Comparison of ENCODE assay signal across 5 worm cellular contexts in genomic region chrIII:1424305-1424704, ce11.
TF ChIP-seq lines count a peak whose summit lies in the region.

No protein-coding gene starts in this region.

TF ChIP-seq in whole organism, L1 larva, 84 proteins besides CTCF, POLR2A, EP300 and RAD21 (continues in another document):
- TF ChIP-seq lin-13 (GFP tag; optimal IDR thresholded peaks at IDR 0.05; lab: Kevin White, UChicago) (peak; percentile 55), hlh-4 (tag; optimal IDR thresholded peaks at IDR 0.05; lab: Kevin White, UChicago) (no peak), elt-2 (tag; optimal IDR thresholded peaks at IDR 0.05; lab: Kevin White, UChicago) (peak; percentile 32), pax-3 (tag; optimal IDR thresholded peaks at IDR 0.05; lab: Kevin White, UChicago) (no peak), alr-1 (tag; optimal IDR thresholded peaks at IDR 0.05; lab: Kevin White, UChicago; ENCODE audit: borderline replicate concordance) (no peak), mep-1 (tag; optimal IDR thresholded peaks at IDR 0.05; lab: Kevin White, UChicago) (peak; percentile 51), pag-3 (tag; optimal IDR thresholded peaks at IDR 0.05; lab: Kevin White, UChicago; ENCODE audit: borderline replicate concordance, insufficient read depth) (no peak), nhr-47 (tag; optimal IDR thresholded peaks at IDR 0.05; lab: Kevin White, UChicago) (peak; percentile 86), aly-2 (tag; optimal IDR thresholded peaks at IDR 0.05; lab: Kevin White, UChicago) (peak; percentile 19), rnt-1 (tag; optimal IDR thresholded peaks at IDR 0.05; lab: Kevin White, UChicago) (no peak), fkh-8 (tag; optimal IDR thresholded peaks at IDR 0.05; lab: Kevin White, UChicago) (peak; percentile 44), fkh-10 (GFP tag; optimal IDR thresholded peaks at IDR 0.05; lab: Kevin White, UChicago) (peak; percentile 24), skn-1 (tag; optimal IDR thresholded peaks at IDR 0.05; lab: Kevin White, UChicago) (peak; percentile 76), hlh-17 (GFP tag; optimal IDR thresholded peaks at IDR 0.05; lab: Kevin White, UChicago; ENCODE audit: borderline replicate concordance) (no peak), F16B12.6 (tag; optimal IDR thresholded peaks at IDR 0.05; lab: Kevin White, UChicago) (peak; percentile 34), blmp-1 (tag; optimal IDR thresholded peaks at IDR 0.05; lab: Kevin White, UChicago) (no peak), mab-9 (GFP tag; IDR thresholded peaks at IDR 0.05; lab: Robert Waterston, UW) (peak; percentile 57; the same call in 1 of the 2 replicates)

TF ChIP-seq in whole organism, L3 larva, 47 proteins besides CTCF, POLR2A, EP300 and RAD21 (continues in another document):
- no peak for TF ChIP-seq egl-5 (tag; optimal IDR thresholded peaks at IDR 0.05; lab: Kevin White, UChicago)
- peak; percentile 94 for TF ChIP-seq hmg-11 (tag; optimal IDR thresholded peaks at IDR 0.05; lab: Kevin White, UChicago)
- TF ChIP-seq ZK546.5 (tag; optimal IDR thresholded peaks at IDR 0.05; lab: Kevin White, UChicago): no peak
- TF ChIP-seq ztf-11 (tag; optimal IDR thresholded peaks at IDR 0.05; lab: Kevin White, UChicago): no peak
- peak; percentile 94 for TF ChIP-seq lin-15B (tag; optimal IDR thresholded peaks at IDR 0.05; lab: Kevin White, UChicago)
- TF ChIP-seq nhr-237 (tag; optimal IDR thresholded peaks at IDR 0.05; lab: Kevin White, UChicago): no peak
- no peak for TF ChIP-seq nhr-12 (tag; optimal IDR thresholded peaks at IDR 0.05; lab: Kevin White, UChicago)
- TF ChIP-seq mdl-1 (tag; optimal IDR thresholded peaks at IDR 0.05; lab: Kevin White, UChicago): no peak
- TF ChIP-seq unc-39 (tag; optimal IDR thresholded peaks at IDR 0.05; lab: Kevin White, UChicago): no peak
- TF ChIP-seq nhr-25 (tag; optimal IDR thresholded peaks at IDR 0.05; lab: Kevin White, UChicago): peak; percentile 6
- no peak for TF ChIP-seq mml-1 (tag; optimal IDR thresholded peaks at IDR 0.05; lab: Kevin White, UChicago)
- no peak for TF ChIP-seq R02D3.7 (tag; optimal IDR thresholded peaks at IDR 0.05; lab: Kevin White, UChicago)
- TF ChIP-seq tbx-2 (tag; optimal IDR thresholded peaks at IDR 0.05; lab: Kevin White, UChicago): peak; percentile 25
- TF ChIP-seq nhr-11 (tag; optimal IDR thresholded peaks at IDR 0.05; lab: Kevin White, UChicago): no peak
- TF ChIP-seq pqm-1 (tag; optimal IDR thresholded peaks at IDR 0.05; lab: Kevin White, UChicago): peak; percentile 1
- TF ChIP-seq jun-1 (tag; optimal IDR thresholded peaks at IDR 0.05; lab: Kevin White, UChicago): peak; percentile 71
- TF ChIP-seq lsy-12 (tag; optimal IDR thresholded peaks at IDR 0.05; lab: Kevin White, UChicago): peak; percentile 73
- TF ChIP-seq elt-1 (tag; optimal IDR thresholded peaks at IDR 0.05; lab: Kevin White, UChicago): no peak
- peak; percentile 78 for TF ChIP-seq nfya-1 (tag; optimal IDR thresholded peaks at IDR 0.05; lab: Kevin White, UChicago; ENCODE audit: insufficient read depth)
- no peak for TF ChIP-seq snpc-4 (tag; optimal IDR thresholded peaks at IDR 0.05; lab: Kevin White, UChicago)

TF ChIP-seq in whole organism, early embryonic, 17 proteins besides CTCF, POLR2A, EP300 and RAD21:
- TF ChIP-seq scrt-1 (GFP tag; IDR thresholded peaks at IDR 0.05; lab: Robert Waterston, UW) (peak; percentile 79), ets-7 (tag; optimal IDR thresholded peaks at IDR 0.05; lab: Kevin White, UChicago) (peak; percentile 31), sea-1 (GFP tag; conservative IDR thresholded peaks at IDR 0.05; lab: Robert Waterston, UW) (peak; percentile 70), F13C5.2 (tag; optimal IDR thresholded peaks at IDR 0.05; lab: Kevin White, UChicago) (peak; percentile 58), hmg-4 (GFP tag; optimal IDR thresholded peaks at IDR 0.05; lab: Kevin White, UChicago) (peak; percentile 17), flt-1 (GFP tag; IDR thresholded peaks at IDR 0.05; lab: Robert Waterston, UW) (peak; percentile 68), hnd-1 (tag; optimal IDR thresholded peaks at IDR 0.05; lab: Kevin White, UChicago) (peak; percentile 42), tbx-11 (GFP tag; IDR thresholded peaks at IDR 0.05; lab: Robert Waterston, UW) (peak; percentile 71), B0310.2 (tag; optimal IDR thresholded peaks at IDR 0.05; lab: Kevin White, UChicago) (peak; percentile 55), pes-1 (GFP tag; IDR thresholded peaks at IDR 0.05; lab: Robert Waterston, UW) (peak; percentile 74), aly-1 (tag; optimal IDR thresholded peaks at IDR 0.05; lab: Kevin White, UChicago) (peak; percentile 65), tra-4 (tag; optimal IDR thresholded peaks at IDR 0.05; lab: Kevin White, UChicago) (no peak), ceh-13 (GFP tag; optimal IDR thresholded peaks at IDR 0.05; lab: Kevin White, UChicago) (peak; percentile 30), tbx-37 (GFP tag; conservative IDR thresholded peaks at IDR 0.05; lab: Robert Waterston, UW) (peak; percentile 68), hmbx-1 (tag; optimal IDR thresholded peaks at IDR 0.05; lab: Kevin White, UChicago) (no peak), ama-1 (optimal IDR thresholded peaks at IDR 0.05; lab: Kevin White, UChicago) (no peak), ceh-36 (tag; optimal IDR thresholded peaks at IDR 0.05; lab: Kevin White, UChicago) (peak; percentile 51)

TF ChIP-seq in whole organism, midembryonic, 9 proteins besides CTCF, POLR2A, EP300 and RAD21:
- peak; percentile 64 for TF ChIP-seq ztf-29 (GFP tag; IDR thresholded peaks at IDR 0.05; lab: Robert Waterston, UW)
- peak; percentile 90 for TF ChIP-seq ztf-23 (GFP tag; IDR thresholded peaks at IDR 0.05; lab: Robert Waterston, UW)
- TF ChIP-seq ref-1 (GFP tag; conservative IDR thresholded peaks at IDR 0.05; lab: Robert Waterston, UW): peak; percentile 70
- peak; percentile 80 for TF ChIP-seq klf-2 (GFP tag; conservative IDR thresholded peaks at IDR 0.05; lab: Robert Waterston, UW)
- peak; percentile 72 for TF ChIP-seq T22C8.4 (GFP tag; IDR thresholded peaks at IDR 0.05; lab: Robert Waterston, UW)
- TF ChIP-seq cog-1 (tag; optimal IDR thresholded peaks at IDR 0.05; lab: Kevin White, UChicago): peak; percentile 73
- peak; percentile 87 for TF ChIP-seq tab-1 (GFP tag; IDR thresholded peaks at IDR 0.05; lab: Robert Waterston, UW)
- no peak for TF ChIP-seq med-1 (GFP tag; optimal IDR thresholded peaks at IDR 0.05; lab: Kevin White, UChicago; ENCODE audit: insufficient read depth)
- TF ChIP-seq flt-1 (GFP tag; IDR thresholded peaks at IDR 0.05; lab: Robert Waterston, UW): peak; percentile 77

TF ChIP-seq in whole organism, young adult, 124 proteins besides CTCF, POLR2A, EP300 and RAD21 (continues in another document):
- TF ChIP-seq ztf-26 (tag; optimal IDR thresholded peaks at IDR 0.05; lab: Kevin White, UChicago) (peak; percentile 67), ztf-3 (GFP tag; optimal IDR thresholded peaks at IDR 0.05; lab: Kevin White, UChicago) (no peak), F10E7.11 (tag; optimal IDR thresholded peaks at IDR 0.05; lab: Kevin White, UChicago) (peak; percentile 59), ztf-28 (GFP tag; IDR thresholded peaks at IDR 0.05; lab: Robert Waterston, UW) (0 out of 2 replicates have a peak, but pooled peaks have one; percentile 57), unc-130 (GFP tag; optimal IDR thresholded peaks at IDR 0.05; lab: Kevin White, UChicago) (no peak), ekl-4 (GFP tag; IDR thresholded peaks at IDR 0.05; lab: Robert Waterston, UW) (no peak; the same call in 1 of the 2 replicates), F23B12.7 (tag; optimal IDR thresholded peaks at IDR 0.05; lab: Kevin White, UChicago; ENCODE audit: insufficient read depth) (peak; percentile 77), rec-8 (tag; optimal IDR thresholded peaks at IDR 0.05; lab: Kevin White, UChicago) (peak in 1 of 2 experiments; percentile 35), lag-1 (GFP tag; IDR thresholded peaks at IDR 0.05; lab: Robert Waterston, UW) (no peak), die-1 (tag; optimal IDR thresholded peaks at IDR 0.05; lab: Kevin White, UChicago) (peak; percentile 74), sdz-38 (tag; optimal IDR thresholded peaks at IDR 0.05; lab: Kevin White, UChicago) (no peak), lir-1 (GFP tag; conservative IDR thresholded peaks at IDR 0.05; lab: Robert Waterston, UW) (peak; percentile 69), lsl-1 (GFP tag; optimal IDR thresholded peaks at IDR 0.05; lab: Kevin White, UChicago) (peak; percentile 34), ztf-22 (GFP tag; optimal IDR thresholded peaks at IDR 0.05; lab: Kevin White, UChicago) (no peak), akir-1 (GFP tag; optimal IDR thresholded peaks at IDR 0.05; lab: Kevin White, UChicago) (no peak), Y95B8A.8 (GFP tag; IDR thresholded peaks at IDR 0.05; lab: Robert Waterston, UW) (0 out of 2 replicates have a peak, but pooled peaks have one; percentile 33), ztf-18 (tag; optimal IDR thresholded peaks at IDR 0.05; lab: Kevin White, UChicago) (peak; percentile 62), ets-4 (GFP tag; optimal IDR thresholded peaks at IDR 0.05; lab: Kevin White, UChicago) (no peak), ama-1 (optimal IDR thresholded peaks at IDR 0.05; lab: Kevin White, UChicago) (no peak), ama-1 (GFP tag; optimal IDR thresholded peaks at IDR 0.05; lab: Kevin White, UChicago) (peak in 1 of 2 experiments; percentile 90), tbp1 (GFP tag; optimal IDR thresholded peaks at IDR 0.05; lab: Kevin White, UChicago) (peak; percentile 99), attf-6 (GFP tag; IDR thresholded peaks at IDR 0.05; lab: Robert Waterston, UW) (0 out of 2 replicates have a peak, but pooled peaks have one; percentile 37), him-1 (tag; optimal IDR thresholded peaks at IDR 0.05; lab: Kevin White, UChicago) (peak; percentile 48), ceh-27 (GFP tag; optimal IDR thresholded peaks at IDR 0.05; lab: Kevin White, UChicago) (peak; percentile 82), lin-40 (tag; optimal IDR thresholded peaks at IDR 0.05; lab: Kevin White, UChicago) (peak; percentile 61), B0019.2 (GFP tag; conservative IDR thresholded peaks at IDR 0.05; lab: Robert Waterston, UW) (no peak), pbrm-1 (GFP tag; IDR thresholded peaks at IDR 0.05; lab: Robert Waterston, UW) (peak; percentile 69; the same call in 1 of the 2 replicates), F52B5.7 (tag; optimal IDR thresholded peaks at IDR 0.05; lab: Kevin White, UChicago) (peak; percentile 32), atf-7 (tag; optimal IDR thresholded peaks at IDR 0.05; lab: Kevin White, UChicago) (peak; percentile 65), dox-1 (GFP tag; IDR thresholded peaks at IDR 0.05; lab: Robert Waterston, UW) (peak; percentile 77; the same call in 1 of the 2 replicates), F55B11.4 (tag; optimal IDR thresholded peaks at IDR 0.05; lab: Kevin White, UChicago; ENCODE audit: borderline replicate concordance, insufficient read depth) (no peak), let-526 (GFP tag; IDR thresholded peaks at IDR 0.05; lab: Robert Waterston, UW) (peak; percentile 35; the same call in 1 of the 2 replicates), nfya-1 (tag; optimal IDR thresholded peaks at IDR 0.05; lab: Kevin White, UChicago; ENCODE audit: borderline replicate concordance, insufficient read depth) (no peak), athp-1 (tag; optimal IDR thresholded peaks at IDR 0.05; lab: Kevin White, UChicago) (peak; percentile 54)

Comparison
In these comparisons a context has a peak if more than half of its experiments do, and no peak if none do; other contexts are left out.
1. Of the 8 proteins assayed by ChIP-seq in both whole organism, young adult and whole organism, L1 larva: peak only in whole organism, young adult: none; only in whole organism, L1 larva: unc-130; in both: dpl-1, efl-1, lin-35, nhr-90 and snpc-4; in neither: 1; mixed calls (peak in some experiments, not most) for 1.